Worm (Caenorhabditis elegans) whole organism, midembryonic: ENCODE data around the gene parn-1.

Experiments used
- T22C8.4 ChIP-seq: fragments of 200-800 bp; sonication (Bioruptor generic); IDR thresholded peaks from 2 replicates; pipeline ENCODE4 v1.3.6; 2022; ENCODE audit warnings: missing genetic modification characterization, missing compliant biosample characterization
- cog-1 ChIP-seq: sonication (generic microtip); optimal IDR thresholded peaks from 2 replicates; lab custom pipeline; 2016; ENCODE audit warnings: missing genetic modification characterization, missing compliant biosample characterization
- flt-1 ChIP-seq: fragments of 200-800 bp; sonication (Bioruptor generic); IDR thresholded peaks from 2 replicates; pipeline ENCODE4 v1.3.6; 2022; ENCODE audit warnings: missing genetic modification characterization, missing compliant biosample characterization
- klf-2 ChIP-seq: fragments of 200-800 bp; sonication (Bioruptor generic); conservative IDR thresholded peaks from 2 replicates; pipeline ENCODE4 v1.3.6; 2022; ENCODE audit warnings: missing genetic modification reagents, missing genetic modification characterization, missing compliant biosample characterization
- med-1 ChIP-seq: sonication (generic microtip); optimal IDR thresholded peaks from 2 replicates; lab custom pipeline; 2017; ENCODE audit warnings: missing genetic modification characterization, mild to moderate bottlenecking, missing compliant biosample characterization, antibody characterized with exemption, missing genetic modification reagents; ENCODE audit not compliant: insufficient read depth
- ref-1 ChIP-seq: fragments of 200-800 bp; sonication (Bioruptor generic); conservative IDR thresholded peaks from 2 replicates; pipeline ENCODE4 v1.3.6; 2022; ENCODE audit warnings: missing genetic modification reagents, missing genetic modification characterization, missing compliant biosample characterization
- tab-1 ChIP-seq: fragments of 200-800 bp; sonication (Bioruptor generic); IDR thresholded peaks from 2 replicates; pipeline ENCODE4 v1.3.6; 2022; ENCODE audit warnings: missing genetic modification characterization, missing compliant biosample characterization
- ztf-23 ChIP-seq: fragments of 200-800 bp; sonication (Bioruptor generic); IDR thresholded peaks from 2 replicates; pipeline ENCODE4 v1.3.6; 2022; ENCODE audit warnings: missing genetic modification reagents, missing genetic modification characterization, missing compliant biosample characterization
- ztf-29 ChIP-seq: fragments of 200-800 bp; sonication (Bioruptor generic); IDR thresholded peaks from 2 replicates; pipeline ENCODE4 v1.3.6; 2022; ENCODE audit warnings: missing genetic modification reagents, missing genetic modification characterization, missing compliant biosample characterization

parn-1 gene

DNA sequence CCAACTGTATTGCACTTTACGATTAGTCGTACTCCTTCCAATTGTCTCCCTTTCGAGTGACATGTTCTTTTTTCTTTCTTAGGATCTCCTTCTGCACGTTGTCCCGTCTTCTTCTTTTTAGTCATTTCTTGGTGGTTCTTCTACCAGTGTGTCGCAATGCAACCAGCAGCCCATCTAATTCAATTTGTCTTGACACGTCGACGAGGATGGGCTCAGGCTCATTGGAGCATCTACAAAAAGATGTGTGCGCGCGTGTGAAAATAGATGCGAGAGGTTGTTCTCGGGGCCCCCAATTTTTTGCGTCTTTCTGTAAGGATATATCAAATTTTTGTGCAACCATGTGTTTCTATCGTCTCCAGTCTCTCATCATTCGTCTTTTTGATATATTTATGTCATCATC lies 6.6 kb upstream of the parn-1 start:
- TF ChIP-seq tab-1 (GFP tag; lab: Robert Waterston, UW) (no peak), ztf-29 (GFP tag; lab: Robert Waterston, UW) (no peak), flt-1 (GFP tag; lab: Robert Waterston, UW) (no peak), klf-2 (no peak), ztf-23 (no peak), ref-1 (GFP tag; lab: Robert Waterston, UW) (no peak), T22C8.4 (GFP tag; lab: Robert Waterston, UW) (no peak), med-1 (GFP tag; lab: Kevin White, UChicago) (no peak), cog-1 (tag; lab: Kevin White, UChicago) (no peak)

DNA sequence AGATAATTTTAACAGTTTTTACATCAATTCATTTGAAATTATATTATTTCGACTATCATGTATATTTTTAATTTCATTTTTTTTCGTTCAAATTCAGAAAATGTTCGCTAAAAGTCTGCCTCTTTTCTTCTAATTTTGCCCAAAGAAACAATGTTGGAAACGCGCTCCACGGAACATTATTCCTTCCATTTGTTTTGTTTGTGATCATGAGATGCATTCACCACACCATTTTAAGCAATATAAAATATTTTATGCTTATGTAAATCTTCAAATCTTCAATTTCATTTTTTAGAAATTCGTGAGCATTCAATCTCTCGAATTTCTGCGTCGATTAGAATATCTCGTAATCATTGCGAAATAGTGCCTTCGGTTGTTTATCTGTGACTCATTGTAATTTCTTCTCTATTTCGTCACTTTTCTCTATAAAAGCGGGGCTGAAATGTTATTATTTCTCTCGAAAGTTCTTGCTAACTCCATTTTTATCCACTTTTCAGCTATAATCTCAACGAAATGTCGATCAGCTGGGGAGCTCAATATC lies 2.4 kb upstream of the parn-1 start, which contains the start of gene istr-1:
istr-1 (plus strand) TSS at position 495 of the 538 bp plus-strand sequence.
- no peak for TF ChIP-seq cog-1 (tag; lab: Kevin White, UChicago)
- no peak for TF ChIP-seq ztf-29 (GFP tag; lab: Robert Waterston, UW)
- TF ChIP-seq flt-1 (GFP tag; lab: Robert Waterston, UW) = no peak
- no peak for TF ChIP-seq ztf-23
- no peak for TF ChIP-seq ref-1 (GFP tag; lab: Robert Waterston, UW)
- no peak for TF ChIP-seq tab-1 (GFP tag; lab: Robert Waterston, UW)
- no peak for TF ChIP-seq klf-2
- no peak for TF ChIP-seq med-1 (GFP tag; lab: Kevin White, UChicago)
- no peak for TF ChIP-seq T22C8.4 (GFP tag; lab: Robert Waterston, UW)

DNA sequence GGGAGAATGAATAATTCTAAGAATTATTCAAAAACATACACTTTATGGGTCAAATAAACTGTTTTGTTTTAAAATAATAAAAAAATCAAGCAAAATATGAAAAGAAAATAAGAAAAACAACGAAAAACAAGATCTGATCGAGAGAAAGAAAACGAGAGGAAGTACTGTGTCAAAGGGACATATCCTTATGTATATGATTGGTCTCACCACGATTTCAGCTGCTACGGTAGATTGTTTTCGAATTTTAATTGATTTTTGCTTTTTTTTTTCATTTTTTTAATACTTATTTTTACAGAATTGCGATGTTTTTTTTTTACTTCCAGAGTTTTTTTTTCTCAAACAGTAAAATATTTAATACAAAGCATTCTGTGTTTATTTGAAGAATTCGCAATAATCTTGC lies 1.7 kb upstream of the parn-1 start:
- TF ChIP-seq T22C8.4 (GFP tag; lab: Robert Waterston, UW) (no peak), tab-1 (GFP tag; lab: Robert Waterston, UW) (no peak), ref-1 (GFP tag; lab: Robert Waterston, UW) (no peak), cog-1 (tag; lab: Kevin White, UChicago) (no peak), flt-1 (GFP tag; lab: Robert Waterston, UW) (no peak), klf-2 (no peak), med-1 (GFP tag; lab: Kevin White, UChicago) (no peak), ztf-29 (GFP tag; lab: Robert Waterston, UW) (no peak), ztf-23 (no peak)

DNA sequence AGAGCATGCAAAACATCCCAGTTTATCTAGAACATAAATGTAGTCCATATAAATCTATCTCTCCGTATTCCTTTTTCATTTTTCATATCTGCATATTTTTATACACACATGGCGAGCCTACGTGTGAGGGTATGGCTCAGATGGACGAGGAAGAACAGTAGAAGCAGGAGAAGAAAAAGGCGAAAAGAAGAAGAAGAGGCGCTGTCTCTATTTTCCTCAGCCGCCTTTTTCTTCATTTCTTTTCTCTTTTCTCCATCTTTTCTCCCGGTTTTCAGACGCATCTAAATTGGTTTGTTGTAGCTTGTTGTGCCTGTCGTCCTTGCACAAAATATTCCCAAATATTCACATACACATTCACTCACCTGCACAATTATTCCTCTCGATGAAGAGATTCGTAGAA lies 913 bp upstream of the parn-1 start, which contains the start of gene K10C8.4:
K10C8.4 (plus strand) TSS at position 301 of the 400 bp plus-strand sequence.
- TF ChIP-seq ztf-29 (GFP tag; lab: Robert Waterston, UW) (no peak), flt-1 (GFP tag; lab: Robert Waterston, UW) (no peak), T22C8.4 (GFP tag; lab: Robert Waterston, UW) (no peak), ztf-23 (no peak), cog-1 (tag; lab: Kevin White, UChicago) (no peak), tab-1 (GFP tag; lab: Robert Waterston, UW) (no peak), ref-1 (GFP tag; lab: Robert Waterston, UW) (no peak), klf-2 (no peak), med-1 (GFP tag; lab: Kevin White, UChicago) (no peak)

DNA sequence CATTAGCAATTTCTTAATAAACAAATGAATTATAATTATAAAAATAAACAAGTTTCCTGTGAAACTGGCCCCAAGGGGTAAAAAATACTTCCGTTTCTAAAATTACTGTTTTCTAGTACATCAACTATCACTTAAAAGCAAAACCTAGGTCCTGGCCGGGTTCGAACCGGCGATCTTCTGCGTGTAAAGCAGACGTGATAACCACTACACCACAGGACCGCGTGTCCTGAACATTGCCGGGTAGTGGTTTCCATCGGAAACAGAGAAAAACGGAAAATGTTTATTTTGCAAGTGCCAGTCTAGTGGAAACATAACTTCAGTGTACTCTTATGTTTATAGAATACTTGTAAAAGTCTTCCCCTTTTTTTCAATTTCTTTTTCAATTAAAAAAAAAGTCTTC lies 11.8 kb downstream of the parn-1 start:
- no peak for TF ChIP-seq ztf-29 (GFP tag; lab: Robert Waterston, UW)
- TF ChIP-seq ztf-23 = no peak
- no peak for TF ChIP-seq klf-2
- no peak for TF ChIP-seq tab-1 (GFP tag; lab: Robert Waterston, UW)
- no peak for TF ChIP-seq med-1 (GFP tag; lab: Kevin White, UChicago)
- no peak for TF ChIP-seq ref-1 (GFP tag; lab: Robert Waterston, UW)
- no peak for TF ChIP-seq cog-1 (tag; lab: Kevin White, UChicago)
- TF ChIP-seq flt-1 (GFP tag; lab: Robert Waterston, UW) = no peak
- TF ChIP-seq T22C8.4 (GFP tag; lab: Robert Waterston, UW) = no peak

DNA sequence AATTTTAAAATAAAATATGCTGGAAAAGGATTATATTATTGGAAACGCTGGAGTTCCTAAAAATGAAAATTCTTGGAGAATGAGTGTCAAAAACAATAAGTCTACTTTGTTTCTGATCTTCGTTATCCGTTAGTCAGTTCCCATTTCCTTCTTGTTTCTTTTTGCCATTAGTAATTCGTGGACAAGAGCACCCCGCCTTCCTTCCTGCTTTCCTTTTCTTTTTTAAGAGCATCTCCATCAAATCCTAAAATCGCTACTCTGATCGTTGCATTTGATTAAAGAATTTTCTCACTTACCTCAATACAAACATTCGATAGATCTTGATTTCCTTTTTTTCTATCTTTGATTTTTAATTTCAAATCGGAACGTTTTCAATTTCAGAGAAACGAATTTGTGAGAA lies 15.2 kb downstream of the parn-1 start, which contains the start of gene frpr-15:
frpr-15 (plus strand) TSS at position 301 of the 400 bp plus-strand sequence.
- TF ChIP-seq cog-1 (tag; lab: Kevin White, UChicago) (no peak), klf-2 (no peak), med-1 (GFP tag; lab: Kevin White, UChicago) (no peak), T22C8.4 (GFP tag; lab: Robert Waterston, UW) (no peak), tab-1 (GFP tag; lab: Robert Waterston, UW) (no peak), ztf-23 (no peak), flt-1 (GFP tag; lab: Robert Waterston, UW) (no peak), ref-1 (GFP tag; lab: Robert Waterston, UW) (no peak), ztf-29 (GFP tag; lab: Robert Waterston, UW) (no peak)

DNA sequence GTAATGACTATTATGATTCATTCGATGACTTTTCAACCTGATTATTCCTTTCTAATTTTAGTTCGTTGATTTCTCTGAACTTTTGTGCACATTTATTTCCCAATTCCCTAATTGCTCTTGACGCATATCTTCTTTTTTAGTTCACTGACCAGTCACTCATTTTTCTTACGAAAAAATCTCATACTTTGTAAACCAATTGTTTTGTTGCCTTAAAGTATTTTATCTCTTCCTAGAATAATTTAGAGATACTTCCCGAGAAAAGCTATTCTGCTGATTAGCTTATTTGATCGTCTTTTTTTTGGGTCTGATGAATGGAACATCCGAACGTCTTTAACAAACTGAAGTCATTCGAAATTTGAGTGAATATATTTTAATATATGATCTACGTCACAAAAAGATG lies 15.8 kb downstream of the parn-1 start:
- no peak for TF ChIP-seq T22C8.4 (GFP tag; lab: Robert Waterston, UW)
- TF ChIP-seq med-1 (GFP tag; lab: Kevin White, UChicago) = no peak
- TF ChIP-seq tab-1 (GFP tag; lab: Robert Waterston, UW) = no peak
- TF ChIP-seq cog-1 (tag; lab: Kevin White, UChicago) = no peak
- no peak for TF ChIP-seq ztf-29 (GFP tag; lab: Robert Waterston, UW)
- no peak for TF ChIP-seq ztf-23
- no peak for TF ChIP-seq ref-1 (GFP tag; lab: Robert Waterston, UW)
- TF ChIP-seq flt-1 (GFP tag; lab: Robert Waterston, UW) = no peak
- no peak for TF ChIP-seq klf-2

DNA sequence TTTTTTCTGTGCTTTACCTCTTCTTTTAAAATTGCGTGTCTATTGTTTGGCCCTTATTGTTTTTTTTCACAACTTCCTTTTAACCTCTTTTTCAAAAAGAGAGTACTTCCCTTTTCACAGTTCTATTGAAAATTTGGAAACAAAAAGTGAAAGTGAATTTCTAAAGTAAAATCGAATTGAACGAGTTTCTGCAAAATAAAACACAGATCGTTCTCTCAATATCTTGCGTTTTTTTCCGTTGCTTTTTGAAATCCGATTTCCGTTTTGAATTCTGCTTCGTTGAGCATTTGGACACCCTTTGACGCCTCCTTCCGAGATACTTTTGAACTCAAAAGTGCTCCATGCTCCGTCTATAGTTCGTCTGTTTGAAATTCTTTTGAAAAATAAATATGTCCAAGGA lies 18.8 kb downstream of the parn-1 start:
- TF ChIP-seq cog-1 (tag; lab: Kevin White, UChicago) (no peak), ztf-23 (no peak), ztf-29 (GFP tag; lab: Robert Waterston, UW) (no peak), flt-1 (GFP tag; lab: Robert Waterston, UW) (no peak), klf-2 (no peak), T22C8.4 (GFP tag; lab: Robert Waterston, UW) (no peak), ref-1 (GFP tag; lab: Robert Waterston, UW) (no peak), tab-1 (GFP tag; lab: Robert Waterston, UW) (no peak), med-1 (GFP tag; lab: Kevin White, UChicago) (no peak)

DNA sequence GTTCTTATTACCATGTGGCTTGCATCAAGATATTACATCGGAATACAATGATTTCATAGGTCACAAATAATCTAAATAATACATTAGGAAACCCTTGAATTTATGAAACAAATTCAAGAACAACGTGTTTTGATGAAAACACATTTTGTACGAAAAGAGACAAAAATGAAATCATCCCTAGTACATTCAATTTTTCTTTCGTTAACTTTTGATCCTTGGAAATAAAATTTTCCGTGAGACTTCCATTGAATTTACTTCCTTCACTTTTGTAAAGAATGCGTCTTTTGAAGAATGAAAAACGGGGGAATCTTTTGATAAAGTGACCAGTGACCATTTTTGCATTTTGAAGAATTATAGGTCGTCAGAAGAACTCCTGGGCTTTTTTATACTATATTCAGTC lies 21.3 kb downstream of the parn-1 start:
- TF ChIP-seq med-1 (GFP tag; lab: Kevin White, UChicago) (no peak), ztf-23 (no peak), tab-1 (GFP tag; lab: Robert Waterston, UW) (no peak), T22C8.4 (GFP tag; lab: Robert Waterston, UW) (no peak), klf-2 (no peak), flt-1 (GFP tag; lab: Robert Waterston, UW) (no peak), ref-1 (GFP tag; lab: Robert Waterston, UW) (no peak), cog-1 (tag; lab: Kevin White, UChicago) (no peak), ztf-29 (GFP tag; lab: Robert Waterston, UW) (no peak)
